Fruit fly (Drosophila melanogaster) whole organism, prepupa: ENCODE results near the gene PolH.

Source experiments
- Blimp-1 ChIP-seq: fragments of 200-800 bp; sonication (Bioruptor generic); optimal IDR thresholded peaks from 3 replicates; lab custom pipeline; 2017; ENCODE audit warnings: missing biosample characterization, missing genetic modification characterization, mild to moderate bottlenecking, moderate library complexity, missing genetic modification reagents
- CG10669 ChIP-seq: fragments of 200-800 bp; sonication (Bioruptor generic); optimal IDR thresholded peaks from 3 replicates; lab custom pipeline; 2018; ENCODE audit warnings: missing biosample characterization, mild to moderate bottlenecking, missing genetic modification characterization, moderate library complexity
- CG11902 ChIP-seq: fragments of 200-800 bp; sonication (Bioruptor generic); optimal IDR thresholded peaks from 3 replicates; lab custom pipeline; 2016; ENCODE audit warnings: missing biosample characterization, missing genetic modification characterization
- CG15336 ChIP-seq: fragments of 200-800 bp; sonication (Bioruptor generic); IDR thresholded peaks from 2 replicates; pipeline ENCODE4 v1.3.6; 2022; ENCODE audit warnings: missing biosample characterization, missing genetic modification characterization
- CG1621 ChIP-seq: fragments of 200-800 bp; sonication (Bioruptor generic); optimal IDR thresholded peaks from 3 replicates; lab custom pipeline; 2018; ENCODE audit warnings: missing biosample characterization, mild to moderate bottlenecking, missing genetic modification characterization
- CG16779 ChIP-seq: fragments of 200-800 bp; sonication (Bioruptor generic); optimal IDR thresholded peaks from 3 replicates; lab custom pipeline; 2017; ENCODE audit warnings: missing biosample characterization, mild to moderate bottlenecking, missing genetic modification characterization
- CG3032 ChIP-seq: fragments of 200-800 bp; optimal IDR thresholded peaks from 2 replicates; lab custom pipeline; 2019; ENCODE audit warnings: missing biosample characterization, mild to moderate bottlenecking, missing genetic modification characterization, moderate library complexity
- CG31627 ChIP-seq: fragments of 200-800 bp; sonication (Bioruptor generic); optimal IDR thresholded peaks from 3 replicates; lab custom pipeline; 2016; ENCODE audit warnings: missing biosample characterization, missing genetic modification characterization
- CG32006 ChIP-seq: fragments of 200-800 bp; sonication (Bioruptor generic); optimal IDR thresholded peaks from 3 replicates; lab custom pipeline; 2017; ENCODE audit warnings: missing biosample characterization, mild to moderate bottlenecking, missing genetic modification characterization
- CG34406 ChIP-seq: fragments of 200-800 bp; sonication (Bioruptor generic); optimal IDR thresholded peaks from 3 replicates; lab custom pipeline; 2016; ENCODE audit warnings: missing biosample characterization, missing genetic modification characterization
- CG3919 ChIP-seq: fragments of 200-800 bp; sonication (Bioruptor generic); optimal IDR thresholded peaks from 3 replicates; lab custom pipeline; 2016; ENCODE audit warnings: missing biosample characterization, missing genetic modification characterization
- CG4318 ChIP-seq: fragments of 200-800 bp; sonication (Bioruptor generic); optimal IDR thresholded peaks from 3 replicates; lab custom pipeline; 2017; ENCODE audit warnings: missing biosample characterization, mild to moderate bottlenecking, missing genetic modification characterization
- CG6163 ChIP-seq: fragments of 200-800 bp; sonication (Bioruptor generic); IDR thresholded peaks from 3 replicates; pipeline ENCODE4 v1.3.6; 2022; ENCODE audit warnings: missing biosample characterization, missing genetic modification characterization
- CG6276 ChIP-seq: fragments of 200-800 bp; sonication (Bioruptor generic); optimal IDR thresholded peaks from 2 replicates; lab custom pipeline; 2017; ENCODE audit warnings: missing biosample characterization, mild to moderate bottlenecking, missing genetic modification characterization
- CG6808 ChIP-seq: fragments of 200-800 bp; sonication (Bioruptor generic); optimal IDR thresholded peaks from 3 replicates; lab custom pipeline; 2017; ENCODE audit warnings: missing biosample characterization, missing genetic modification characterization, mild to moderate bottlenecking, moderate library complexity, missing genetic modification reagents
- CG6854 ChIP-seq: fragments of 200-800 bp; sonication (Bioruptor generic); optimal IDR thresholded peaks from 2 replicates; lab custom pipeline; 2017; ENCODE audit warnings: missing biosample characterization, mild to moderate bottlenecking, missing genetic modification characterization
- CG7368 ChIP-seq: fragments of 200-800 bp; sonication (Bioruptor generic); optimal IDR thresholded peaks from 3 replicates; lab custom pipeline; 2016; ENCODE audit warnings: missing biosample characterization, missing genetic modification characterization
- CG8119 ChIP-seq: fragments of 200-800 bp; sonication (Bioruptor generic); IDR thresholded peaks from 3 replicates; pipeline ENCODE4 v1.3.6; 2022; ENCODE audit warnings: missing biosample characterization, missing genetic modification characterization
- CG8319 ChIP-seq: fragments of 200-800 bp; sonication (Bioruptor generic); optimal IDR thresholded peaks from 3 replicates; lab custom pipeline; 2016; ENCODE audit warnings: missing biosample characterization, missing genetic modification characterization
- CG8632 ChIP-seq: fragments of 200-800 bp; sonication (Bioruptor generic); optimal IDR thresholded peaks from 3 replicates; lab custom pipeline; 2016; ENCODE audit warnings: missing biosample characterization, missing genetic modification characterization
- CG9139 ChIP-seq: fragments of 200-800 bp; sonication (Bioruptor generic); optimal IDR thresholded peaks from 3 replicates; lab custom pipeline; 2017; ENCODE audit warnings: missing biosample characterization, mild to moderate bottlenecking, missing genetic modification characterization
- Eip75B ChIP-seq: fragments of 200-800 bp; sonication (Bioruptor generic); optimal IDR thresholded peaks from 3 replicates; lab custom pipeline; 2016; ENCODE audit warnings: missing biosample characterization, missing genetic modification characterization
- Eip78C ChIP-seq: fragments of 200-800 bp; sonication (Bioruptor generic); peaks from one replicate; lab custom pipeline; 2016; ENCODE audit warnings: missing biosample characterization, missing genetic modification characterization
- Ets96B ChIP-seq: fragments of 200-800 bp; optimal IDR thresholded peaks from 2 replicates; lab custom pipeline; 2019; ENCODE audit warnings: missing biosample characterization, mild to moderate bottlenecking, missing genetic modification characterization, moderate library complexity
- Gug ChIP-seq: fragments of 200-800 bp; sonication (Bioruptor generic); IDR thresholded peaks from 2 replicates; pipeline ENCODE4 v1.3.6; 2022; ENCODE audit warnings: missing biosample characterization, missing genetic modification characterization
- Hr38 ChIP-seq: sonication (Bioruptor generic); optimal IDR thresholded peaks from 2 replicates; lab custom pipeline; 2016; ENCODE audit warnings: missing biosample characterization, missing genetic modification characterization
- Lpt ChIP-seq: fragments of 200-800 bp; sonication (Bioruptor generic); optimal IDR thresholded peaks from 3 replicates; lab custom pipeline; 2016; ENCODE audit warnings: missing biosample characterization, missing genetic modification characterization
- Met ChIP-seq: fragments of 200-800 bp; sonication (Bioruptor generic); optimal IDR thresholded peaks from 3 replicates; lab custom pipeline; 2016; ENCODE audit warnings: missing biosample characterization, missing genetic modification characterization
- Sox102F ChIP-seq: fragments of 200-800 bp; sonication (Bioruptor generic); optimal IDR thresholded peaks from 2 replicates; lab custom pipeline; 2016; ENCODE audit warnings: missing biosample characterization, mild to moderate bottlenecking, missing genetic modification characterization
- Sox14 ChIP-seq: fragments of 200-800 bp; sonication (Bioruptor generic); optimal IDR thresholded peaks from 3 replicates; lab custom pipeline; 2016; ENCODE audit warnings: missing biosample characterization, missing genetic modification characterization
- acj6 ChIP-seq: fragments of 200-800 bp; sonication (Bioruptor generic); optimal IDR thresholded peaks from 3 replicates; lab custom pipeline; 2016; ENCODE audit warnings: missing biosample characterization, missing genetic modification characterization
- cyc ChIP-seq: fragments of 200-800 bp; sonication (Bioruptor generic); optimal IDR thresholded peaks from 3 replicates; lab custom pipeline; 2016; ENCODE audit warnings: missing biosample characterization, missing genetic modification characterization
- dac ChIP-seq: fragments of 200-800 bp; sonication (Bioruptor generic); optimal IDR thresholded peaks from 2 replicates; lab custom pipeline; 2017; ENCODE audit warnings: missing biosample characterization, mild to moderate bottlenecking, missing genetic modification characterization
- dsx ChIP-seq: fragments of 200-800 bp; optimal IDR thresholded peaks from 3 replicates; lab custom pipeline; 2019; ENCODE audit warnings: missing biosample characterization, mild to moderate bottlenecking, missing genetic modification characterization, moderate library complexity; ENCODE audit not compliant: poor library complexity, severe bottlenecking
- eg ChIP-seq: fragments of 200-800 bp; sonication (Bioruptor generic); IDR thresholded peaks from 3 replicates; pipeline ENCODE4 v1.3.6; 2022; ENCODE audit warnings: missing biosample characterization, missing genetic modification characterization
- esn ChIP-seq: fragments of 200-800 bp; sonication (Bioruptor generic); optimal IDR thresholded peaks from 2 replicates; lab custom pipeline; 2016; ENCODE audit warnings: missing biosample characterization, mild to moderate bottlenecking, missing genetic modification characterization, moderate library complexity
- fd85E ChIP-seq: fragments of 200-800 bp; sonication (Bioruptor generic); optimal IDR thresholded peaks from 3 replicates; lab custom pipeline; 2016; ENCODE audit warnings: missing biosample characterization, missing genetic modification characterization
- net ChIP-seq: fragments of 200-800 bp; sonication (Bioruptor generic); optimal IDR thresholded peaks from 3 replicates; lab custom pipeline; 2016; ENCODE audit warnings: missing biosample characterization, missing genetic modification characterization
- salr ChIP-seq, 2 experiments: fragments of 200-800 bp; sonication (Bioruptor generic); optimal IDR thresholded peaks; 3 replicates each; lab custom pipeline; 2016 to 2018; ENCODE audit warnings: missing biosample characterization in 2 of 2, missing genetic modification characterization in 2 of 2, mild to moderate bottlenecking in 1 of 2
- spab ChIP-seq: fragments of 200-800 bp; sonication (Bioruptor generic); optimal IDR thresholded peaks from 2 replicates; lab custom pipeline; 2017; ENCODE audit warnings: missing biosample characterization, mild to moderate bottlenecking, missing genetic modification characterization, missing genetic modification reagents
- ss ChIP-seq, 2 experiments: fragments of 200-800 bp; sonication (Bioruptor generic); optimal IDR thresholded peaks; 2 replicates in 1 of 2; 3 replicates in 1 of 2; lab custom pipeline; 2017 to 2018; ENCODE audit warnings: mild to moderate bottlenecking in 2 of 2, missing biosample characterization in 2 of 2, missing genetic modification characterization in 2 of 2, moderate library complexity in 1 of 2
- svp ChIP-seq: fragments of 200-800 bp; sonication (Bioruptor generic); peaks from one replicate; lab custom pipeline; 2016; ENCODE audit warnings: missing biosample characterization, missing genetic modification characterization
- topi ChIP-seq: fragments of 200-800 bp; sonication (Bioruptor generic); optimal IDR thresholded peaks from 3 replicates; lab custom pipeline; 2016; ENCODE audit warnings: missing biosample characterization, missing genetic modification characterization
- vri ChIP-seq: fragments of 200-800 bp; sonication (Bioruptor generic); optimal IDR thresholded peaks from 3 replicates; lab custom pipeline; 2016; ENCODE audit warnings: missing biosample characterization, mild to moderate bottlenecking, missing genetic modification characterization

PolH gene

DNA sequence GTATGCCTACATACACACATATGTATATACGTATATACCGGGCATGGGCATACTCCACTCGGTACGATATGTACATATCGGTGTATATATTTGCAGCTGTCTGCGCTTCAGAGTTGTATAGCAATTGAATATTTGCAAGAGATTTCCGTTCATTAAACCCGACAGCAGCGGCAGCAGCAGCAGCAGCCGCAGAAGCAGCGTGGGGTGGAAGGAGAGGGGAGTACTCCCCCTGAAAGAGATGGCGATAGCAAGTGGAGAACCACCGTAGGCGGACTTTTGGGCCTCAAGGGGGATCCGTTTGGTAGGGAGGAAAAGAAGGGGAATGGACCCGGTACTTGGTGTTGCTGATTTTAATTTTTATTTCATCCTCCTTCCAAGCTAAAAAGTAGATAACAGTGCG is 46.8 kb downstream of the PolH start:
- peak; percentile 9 for TF ChIP-seq topi
- TF ChIP-seq CG8119 (GFP tag; lab: Robert Waterston, UW): peak; percentile 45; the same call in 1 of the 3 replicates
- peak; percentile 90 for TF ChIP-seq Eip78C (GFP tag; lab: Kevin White, UChicago)
- peak; percentile 0 for TF ChIP-seq CG6854 (GFP tag; lab: Kevin White, UChicago)
- peak; percentile 55 for TF ChIP-seq CG16779 (tag; lab: Kevin White, UChicago)
- peak; percentile 69 for TF ChIP-seq dsx
- TF ChIP-seq Blimp-1 (GFP tag; lab: Kevin White, UChicago): peak; percentile 18
- TF ChIP-seq Gug (GFP tag; lab: Robert Waterston, UW): peak; percentile 48
- TF ChIP-seq CG11902: no peak
- TF ChIP-seq Ets96B (tag; lab: Kevin White, UChicago): peak; percentile 22
- TF ChIP-seq spab: peak; percentile 35
- peak; percentile 15 for TF ChIP-seq CG3032 (tag; lab: Kevin White, UChicago)
- TF ChIP-seq salr (GFP tag; optimal IDR thresholded peaks at IDR 0.05; lab: Kevin White, UChicago): peak in 1 of 2 experiments; percentile 8
- TF ChIP-seq Eip75B (GFP tag; lab: Kevin White, UChicago): peak; percentile 65
- no peak for TF ChIP-seq esn (GFP tag; lab: Kevin White, UChicago)
- TF ChIP-seq Hr38 (GFP tag; lab: Kevin White, UChicago): no peak
- no peak for TF ChIP-seq CG32006
- peak; percentile 49; the same call in 1 of the 2 replicates for TF ChIP-seq CG15336 (GFP tag; lab: Robert Waterston, UW)
- peak; percentile 88 for TF ChIP-seq Lpt (GFP tag; lab: Kevin White, UChicago)
- peak; percentile 18 for TF ChIP-seq CG7368 (GFP tag; lab: Kevin White, UChicago)
- TF ChIP-seq CG1621: peak; percentile 75
- peak; percentile 43 for TF ChIP-seq vri
- no peak for TF ChIP-seq CG8319 (GFP tag; lab: Kevin White, UChicago)
- peak; percentile 29 for TF ChIP-seq dac (GFP tag; lab: Kevin White, UChicago)
- peak; percentile 7 for TF ChIP-seq CG6276 (GFP tag; lab: Kevin White, UChicago)
- TF ChIP-seq CG6808 (GFP tag; lab: Kevin White, UChicago): peak; percentile 56
- peak; percentile 11 for TF ChIP-seq CG9139 (GFP tag; lab: Kevin White, UChicago)
- TF ChIP-seq CG4318 (GFP tag; lab: Kevin White, UChicago): no peak
- peak; percentile 70 for TF ChIP-seq Sox14 (GFP tag; lab: Kevin White, UChicago)
- TF ChIP-seq eg: 0 out of 3 replicates have a peak, but pooled peaks have one; percentile 41
- TF ChIP-seq svp (GFP tag; lab: Kevin White, UChicago): peak; percentile 94
- TF ChIP-seq CG3919: peak; percentile 43
- TF ChIP-seq fd85E (GFP tag; lab: Kevin White, UChicago): peak; percentile 15
- TF ChIP-seq ss (GFP tag; optimal IDR thresholded peaks at IDR 0.05; lab: Kevin White, UChicago): peak; percentile 74 to 79
- TF ChIP-seq acj6: peak; percentile 10
- TF ChIP-seq CG8632: peak; percentile 5
- TF ChIP-seq CG31627 (GFP tag; lab: Kevin White, UChicago): no peak
- TF ChIP-seq CG34406 (GFP tag; lab: Kevin White, UChicago): no peak
- peak; percentile 0 for TF ChIP-seq CG10669 (GFP tag; lab: Kevin White, UChicago)
- no peak for TF ChIP-seq Sox102F (GFP tag; lab: Kevin White, UChicago)
- TF ChIP-seq net (GFP tag; lab: Kevin White, UChicago): peak; percentile 77
- peak; percentile 75 for TF ChIP-seq CG6163 (GFP tag; lab: Robert Waterston, UW)
- TF ChIP-seq cyc (GFP tag; lab: Kevin White, UChicago): peak; percentile 18
- peak; percentile 60 for TF ChIP-seq Met (GFP tag; lab: Kevin White, UChicago)
